Worm (Caenorhabditis elegans) whole organism, early embryonic: ENCODE measurements around the gene srh-288.

Source experiments
- B0310.2 ChIP-seq: sonication (generic microtip); optimal IDR thresholded peaks from 2 replicates; lab custom pipeline; 2016; ENCODE audit warnings: mild to moderate bottlenecking, missing genetic modification characterization, missing compliant biosample characterization
- F13C5.2 ChIP-seq: sonication (generic microtip); optimal IDR thresholded peaks from 2 replicates; lab custom pipeline; 2017; ENCODE audit warnings: mild to moderate bottlenecking, missing genetic modification characterization, inconsistent platforms, missing compliant biosample characterization
- ets-7 ChIP-seq: sonication (generic microtip); optimal IDR thresholded peaks from 2 replicates; lab custom pipeline; 2016; ENCODE audit warnings: missing genotype, missing genetic modification characterization, missing compliant biosample characterization

DNA sequence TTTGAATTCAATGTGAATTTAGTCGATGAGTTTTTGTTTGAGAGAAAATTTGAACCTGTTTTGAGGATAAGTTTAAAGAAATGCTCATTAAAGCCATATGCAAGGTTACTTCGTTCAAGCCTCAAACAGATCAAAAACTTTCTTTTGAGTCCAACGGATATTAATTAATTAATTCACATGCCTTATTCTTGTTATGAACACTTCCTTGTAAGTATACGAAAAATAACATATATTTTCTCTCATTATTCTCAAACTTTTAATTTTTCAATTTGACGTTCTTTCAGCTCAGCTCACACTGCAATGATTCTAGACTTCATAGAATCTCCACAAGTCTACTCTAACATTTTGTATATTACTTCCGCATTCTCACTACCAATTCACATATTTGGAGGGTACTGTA is 32.8 kb upstream of the srh-288 start, which contains the start of gene srh-304:
- TF ChIP-seq ets-7 (tag; lab: Kevin White, UChicago) (no peak), B0310.2 (no peak), F13C5.2 (tag; lab: Kevin White, UChicago) (no peak)
